Fruit fly (Drosophila melanogaster) whole organism, wandering third instar larva: Measurements from ENCODE around the gene CG4995.

Experiments used
- Abd-B ChIP-seq: fragments of >200 bp; optimal IDR thresholded peaks from 2 replicates; lab custom pipeline; 2017; ENCODE audit warnings: missing biosample characterization, missing genetic modification characterization
- CG32264 ChIP-seq: fragments of 200-800 bp; sonication (Bioruptor generic); optimal IDR thresholded peaks from 2 replicates; lab custom pipeline; 2016; ENCODE audit warnings: missing biosample characterization, missing genetic modification characterization
- CG9705 ChIP-seq: fragments of 200-800 bp; sonication (Bioruptor generic); optimal IDR thresholded peaks from 2 replicates; lab custom pipeline; 2018; ENCODE audit warnings: missing biosample characterization, mild to moderate bottlenecking, missing genetic modification characterization
- CrebA ChIP-seq: fragments of 200-800 bp; sonication (Bioruptor generic); optimal IDR thresholded peaks from 2 replicates; lab custom pipeline; 2016; ENCODE audit warnings: missing biosample characterization, mild to moderate bottlenecking, missing genetic modification characterization, borderline replicate concordance
- Dfd ChIP-seq: fragments of >200 bp; optimal IDR thresholded peaks from 2 replicates; lab custom pipeline; 2017; ENCODE audit warnings: missing biosample characterization, missing genetic modification characterization
- Dif ChIP-seq: fragments of 200-275, 200-300 bp; sonication (Bioruptor generic); optimal IDR thresholded peaks from 2 replicates; lab custom pipeline; 2018; ENCODE audit warnings: missing biosample characterization, missing genetic modification characterization; ENCODE audit not compliant: partially characterized antibody
- GATAd ChIP-seq: sonication (Bioruptor generic); optimal IDR thresholded peaks from 2 replicates; lab custom pipeline; 2016; ENCODE audit warnings: missing biosample characterization, missing genetic modification characterization
- HLH106 ChIP-seq: fragments of 200-800 bp; optimal IDR thresholded peaks from 3 replicates; lab custom pipeline; 2019; ENCODE audit warnings: missing biosample characterization, mild to moderate bottlenecking, missing genetic modification characterization, moderate library complexity
- Hr83 ChIP-seq: fragments of 200-300 bp; sonication (Bioruptor generic); optimal IDR thresholded peaks from 2 replicates; lab custom pipeline; 2016; ENCODE audit warnings: missing biosample characterization, mild to moderate bottlenecking, missing genetic modification characterization, moderate library complexity; ENCODE audit not compliant: poor library complexity, severe bottlenecking
- Jra ChIP-seq: sonication (Bioruptor generic); optimal IDR thresholded peaks from 2 replicates; lab custom pipeline; 2016; ENCODE audit warnings: missing biosample characterization, missing genetic modification characterization
- Myc ChIP-seq: fragments of >200 bp; optimal IDR thresholded peaks from 2 replicates; lab custom pipeline; 2017
- N ChIP-seq: fragments of >200 bp; optimal IDR thresholded peaks from 2 replicates; lab custom pipeline; 2018; ENCODE audit warnings: missing biosample characterization, missing external identifiers, missing genetic modification characterization
- OdsH ChIP-seq: fragments of 200-800 bp; sonication (Bioruptor generic); optimal IDR thresholded peaks from 2 replicates; lab custom pipeline; 2016; ENCODE audit warnings: missing biosample characterization, mild to moderate bottlenecking, missing genetic modification characterization
- Vsx2 ChIP-seq: fragments of 200-300, 225-300 bp; sonication (Bioruptor generic); optimal IDR thresholded peaks from 2 replicates; lab custom pipeline; 2018; ENCODE audit warnings: missing biosample characterization, missing genetic modification characterization; ENCODE audit not compliant: partially characterized antibody
- br ChIP-seq: fragments of 200-800 bp; sonication (Bioruptor generic); optimal IDR thresholded peaks from 2 replicates; lab custom pipeline; 2016; ENCODE audit warnings: missing biosample characterization, missing genetic modification characterization
- brk ChIP-seq: fragments of 200-800 bp; sonication (Bioruptor generic); optimal IDR thresholded peaks from 2 replicates; lab custom pipeline; 2016; ENCODE audit warnings: missing biosample characterization, mild to moderate bottlenecking, missing genetic modification characterization
- ey ChIP-seq: fragments of 200-800 bp; sonication (Bioruptor generic); optimal IDR thresholded peaks from 2 replicates; lab custom pipeline; 2016; ENCODE audit warnings: missing biosample characterization, missing genetic modification characterization
- foxo ChIP-seq, 2 experiments: fragments of 200-800 bp; sonication (Bioruptor generic); optimal IDR thresholded peaks; 2 replicates in 1 of 2; 3 replicates in 1 of 2; lab custom pipeline; 2016 to 2017; ENCODE audit warnings: missing biosample characterization in 2 of 2, missing genetic modification characterization in 2 of 2
- h ChIP-seq: fragments of 200-800 bp; sonication (Bioruptor generic); optimal IDR thresholded peaks from 3 replicates; lab custom pipeline; 2016; ENCODE audit warnings: missing biosample characterization, mild to moderate bottlenecking, missing genetic modification characterization
- jim ChIP-seq: fragments of 175-275, 200-325 bp; sonication (Bioruptor generic); optimal IDR thresholded peaks from 2 replicates; lab custom pipeline; 2016; ENCODE audit warnings: missing biosample characterization, mild to moderate bottlenecking, missing genetic modification characterization
- lola ChIP-seq: fragments of >200 bp; optimal IDR thresholded peaks from 2 replicates; lab custom pipeline; 2017; ENCODE audit warnings: missing biosample characterization, missing genetic modification characterization
- psq ChIP-seq: fragments of 200-800 bp; sonication (Bioruptor generic); optimal IDR thresholded peaks from 3 replicates; lab custom pipeline; 2017; ENCODE audit warnings: missing biosample characterization, mild to moderate bottlenecking, missing genetic modification characterization, moderate library complexity
- rgr ChIP-seq: fragments of 200-800 bp; sonication (Bioruptor generic); optimal IDR thresholded peaks from 3 replicates; lab custom pipeline; 2016; ENCODE audit warnings: missing biosample characterization, mild to moderate bottlenecking, missing genetic modification characterization
- sage ChIP-seq: fragments of 200-800 bp; sonication (Bioruptor generic); optimal IDR thresholded peaks from 2 replicates; lab custom pipeline; 2016; ENCODE audit warnings: missing biosample characterization, mild to moderate bottlenecking, missing genetic modification characterization
- sv ChIP-seq: fragments of 200-800 bp; sonication (Bioruptor generic); optimal IDR thresholded peaks from 3 replicates; lab custom pipeline; 2016; ENCODE audit warnings: missing biosample characterization, missing genetic modification characterization
- tai ChIP-seq: sonication (Bioruptor generic); optimal IDR thresholded peaks from 2 replicates; lab custom pipeline; 2016; ENCODE audit warnings: missing biosample characterization, missing genetic modification characterization
- usp ChIP-seq: fragments of >200 bp; optimal IDR thresholded peaks from 2 replicates; lab custom pipeline; 2017; ENCODE audit warnings: missing biosample characterization, missing genetic modification characterization
- woc ChIP-seq: sonication (Bioruptor generic); optimal IDR thresholded peaks from 2 replicates; lab custom pipeline; 2016; ENCODE audit warnings: missing biosample characterization, mild to moderate bottlenecking, missing genetic modification characterization

Gene CG4995

DNA sequence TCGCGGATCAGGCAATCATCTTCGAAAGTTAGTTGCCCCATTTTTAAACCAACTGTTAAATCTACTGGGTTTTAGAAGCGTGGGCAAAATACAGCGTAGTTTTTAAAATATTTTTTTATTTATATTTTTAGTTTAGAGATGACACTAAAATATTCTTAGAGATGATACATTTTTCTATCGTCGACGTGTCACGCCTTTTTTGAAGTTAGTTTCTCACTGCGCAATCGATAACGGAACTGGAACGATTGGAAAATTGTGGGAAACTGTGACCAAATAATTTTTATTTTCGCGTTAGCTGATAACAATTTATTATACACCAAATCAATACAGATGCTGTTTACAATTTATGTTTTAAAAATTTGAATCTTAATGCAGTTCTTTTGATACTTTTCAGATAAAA is 43.6 kb upstream of the CG4995 start, which contains the start of gene Utx:
Utx (minus strand) TSS at position 154 of the 400 bp plus-strand sequence.
- TF ChIP-seq foxo (GFP tag; optimal IDR thresholded peaks at IDR 0.05; lab: Kevin White, UChicago) (no peak), woc (peak; percentile 71), CG32264 (GFP tag; lab: Kevin White, UChicago) (no peak), Hr83 (GFP tag; lab: Kevin White, UChicago) (peak; percentile 23), Dif (GFP tag; lab: Kevin White, UChicago) (no peak)

DNA sequence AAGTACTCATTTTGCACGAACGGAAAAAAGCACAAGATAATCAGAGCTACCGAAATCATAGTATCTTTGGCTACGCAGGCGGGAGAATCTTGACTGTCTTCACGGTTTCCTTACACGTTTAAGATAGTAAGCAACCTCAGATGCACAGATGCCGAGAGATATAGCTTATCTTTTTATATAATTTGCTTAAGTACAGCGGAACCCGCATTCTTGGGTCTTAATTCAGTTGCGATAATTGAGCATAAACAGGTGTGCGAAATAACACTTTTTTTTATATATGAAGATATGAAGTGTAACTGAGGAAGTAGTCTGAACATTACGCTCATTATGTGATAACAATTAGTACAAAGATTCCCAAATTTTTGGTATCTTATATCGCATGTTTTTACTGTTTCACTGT is 41.5 kb upstream of the CG4995 start, which contains the start of gene CG34043:
CG34043 (minus strand) TSS at position 101 of the 400 bp plus-strand sequence.
- no peak for TF ChIP-seq Dfd (GFP tag; lab: Kevin White, UChicago)
- TF ChIP-seq HLH106 (tag; lab: Kevin White, UChicago) = no peak
- no peak for TF ChIP-seq Abd-B (GFP tag; lab: Kevin White, UChicago)
- TF ChIP-seq ey (GFP tag; lab: Kevin White, UChicago) = no peak
- no peak for TF ChIP-seq rgr (GFP tag; lab: Kevin White, UChicago)
- TF ChIP-seq N (GFP tag; lab: Kevin White, UChicago) = no peak
- TF ChIP-seq Jra (GFP tag; lab: Kevin White, UChicago) = no peak
- TF ChIP-seq Vsx2 (GFP tag; lab: Kevin White, UChicago) = no peak
- no peak for TF ChIP-seq foxo (GFP tag; optimal IDR thresholded peaks at IDR 0.05; lab: Kevin White, UChicago)
- no peak for TF ChIP-seq CrebA (GFP tag; lab: Kevin White, UChicago)
- no peak for TF ChIP-seq Dif (GFP tag; lab: Kevin White, UChicago)
- no peak for TF ChIP-seq psq (GFP tag; lab: Kevin White, UChicago)
- TF ChIP-seq tai = no peak
- TF ChIP-seq CG32264 (GFP tag; lab: Kevin White, UChicago) = no peak
- TF ChIP-seq sage = no peak
- TF ChIP-seq CG9705 (GFP tag; lab: Kevin White, UChicago) = no peak

DNA sequence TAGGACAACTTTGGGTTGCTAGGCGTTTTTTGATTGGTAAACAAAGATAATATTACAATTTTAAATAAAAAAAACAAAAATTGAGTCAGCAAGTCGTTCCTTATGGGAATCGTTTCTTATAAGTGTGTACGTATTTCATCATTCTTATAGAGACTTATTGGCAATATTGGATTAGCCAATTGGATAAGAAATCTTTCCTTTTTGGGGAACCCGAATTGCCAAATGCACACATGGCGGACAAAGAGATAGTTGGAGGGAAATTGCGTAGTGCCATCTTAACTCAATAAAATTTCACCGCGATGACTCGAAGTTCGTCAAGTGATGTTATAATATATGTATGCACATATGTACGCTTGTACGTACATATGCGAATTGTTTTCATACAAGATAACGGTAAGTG is 31.0 kb upstream of the CG4995 start:
- TF ChIP-seq psq (GFP tag; lab: Kevin White, UChicago) (no peak), ey (GFP tag; lab: Kevin White, UChicago) (no peak)

DNA sequence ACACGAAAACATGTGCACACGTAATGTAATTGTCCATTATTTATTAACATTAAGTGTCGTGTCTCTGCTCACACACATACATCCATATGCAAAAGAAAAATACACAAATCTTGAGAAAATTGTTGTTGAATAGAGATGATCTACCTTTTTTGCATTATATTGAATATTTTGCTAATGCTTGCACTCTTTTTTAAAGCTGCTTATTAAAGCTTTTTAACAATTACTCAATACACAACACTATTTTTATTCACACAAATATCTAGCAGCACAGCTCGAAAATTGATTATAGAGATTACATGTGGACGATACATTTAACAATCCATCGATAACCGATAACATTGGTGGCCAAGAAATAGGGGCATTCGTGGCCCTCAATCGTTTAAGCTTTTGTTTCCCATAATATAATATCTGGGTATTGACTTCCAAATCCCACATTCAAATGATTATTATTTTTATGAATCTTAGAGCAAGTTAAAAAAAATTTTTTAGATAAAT is 30.2 kb upstream of the CG4995 start, which contains the start of gene Ufd4:
Ufd4 (minus strand) TSS at position 300 of the 495 bp plus-strand sequence.
- TF ChIP-seq br (GFP tag; lab: Kevin White, UChicago) (no peak), OdsH (GFP tag; lab: Kevin White, UChicago) (peak; percentile 37), CG9705 (GFP tag; lab: Kevin White, UChicago) (peak; percentile 32), Vsx2 (GFP tag; lab: Kevin White, UChicago) (no peak), CG32264 (GFP tag; lab: Kevin White, UChicago) (peak; percentile 36), sv (GFP tag; lab: Kevin White, UChicago) (peak; percentile 44), GATAd (GFP tag; lab: Kevin White, UChicago) (no peak), Hr83 (GFP tag; lab: Kevin White, UChicago) (peak; percentile 70)

DNA sequence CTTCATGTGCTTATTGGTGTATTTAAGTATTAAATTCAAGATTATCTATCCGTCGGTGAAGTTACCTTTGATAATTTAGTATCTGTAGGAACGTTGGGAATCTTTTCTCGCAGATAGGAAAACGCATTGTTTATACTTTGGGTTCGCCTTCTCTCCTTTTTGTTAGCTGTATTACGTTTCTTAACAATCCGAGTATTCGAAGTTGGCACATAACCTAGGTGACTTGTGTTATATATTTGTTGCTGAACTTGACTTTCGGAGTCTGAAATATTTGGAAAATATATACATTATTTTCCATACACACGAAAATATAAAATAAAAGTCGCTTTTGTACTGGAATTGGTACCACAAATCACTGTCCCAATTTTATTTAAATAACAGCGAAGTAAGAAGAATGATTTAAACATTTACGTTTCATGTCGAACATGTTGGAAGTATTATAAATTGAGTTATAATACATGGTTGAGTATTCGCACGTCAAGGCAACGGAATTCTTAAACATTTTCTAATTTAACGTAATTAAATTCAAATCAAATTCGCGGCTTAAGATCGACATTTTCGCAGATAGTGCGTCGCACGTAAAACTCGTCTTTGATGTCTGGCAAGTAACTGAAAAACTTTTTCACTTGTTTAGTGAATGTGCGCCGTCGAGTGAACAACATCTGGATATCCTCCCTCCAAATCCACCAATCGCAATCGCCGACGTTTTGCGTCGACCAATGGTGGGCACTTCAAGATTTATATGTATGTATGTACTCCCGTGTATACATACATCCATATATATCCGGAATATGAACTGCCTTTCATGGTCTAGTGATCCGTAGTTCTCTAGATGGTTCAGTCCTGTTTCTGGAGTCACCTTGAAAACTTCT is 27.2 kb upstream of the CG4995 start, which contains the start of gene Hand:
Hand (minus strand) TSS at position 588 of the 872 bp plus-strand sequence.
- TF ChIP-seq HLH106 (tag; lab: Kevin White, UChicago) (no peak), Jra (GFP tag; lab: Kevin White, UChicago) (no peak), jim (GFP tag; lab: Kevin White, UChicago) (no peak), h (no peak), usp (no peak), rgr (GFP tag; lab: Kevin White, UChicago) (no peak), brk (GFP tag; lab: Kevin White, UChicago) (no peak), Dfd (GFP tag; lab: Kevin White, UChicago) (no peak), lola (GFP tag; lab: Kevin White, UChicago) (no peak), Myc (lab: Kevin White, UChicago) (no peak)
- TF ChIP-seq, all 38 proteins: peak for 0
